Worm (Caenorhabditis elegans) whole organism, L1 larva: ENCODE measurements around the gene str-106.

Source experiments
- aly-2 ChIP-seq: fragments of 150-350 bp; optimal IDR thresholded peaks from 2 replicates; lab custom pipeline; 2014; ENCODE audit warnings: missing biosample characterization, missing genetic modification characterization
- ceh-82 ChIP-seq, 3 experiments: fragments of 150-350 bp in 1 of 3; sonication (generic microtip) in 2 of 3; optimal IDR thresholded peaks; 2 replicates each; lab custom pipeline; 2014 to 2017; ENCODE audit warnings: missing biosample characterization in 3 of 3, missing genetic modification characterization in 3 of 3
- lin-39 ChIP-seq: fragments of 150-350 bp; optimal IDR thresholded peaks from 2 replicates; lab custom pipeline; 2014; ENCODE audit warnings: missing biosample characterization, missing genetic modification reagents, missing genetic modification characterization
- lir-3 ChIP-seq: sonication (generic microtip); optimal IDR thresholded peaks from 2 replicates; lab custom pipeline; 2016; ENCODE audit warnings: mild to moderate bottlenecking, missing genetic modification characterization, moderate library complexity, missing compliant biosample characterization; ENCODE audit not compliant: poor library complexity
- nhr-11 ChIP-seq: fragments of 150-350 bp; optimal IDR thresholded peaks from 2 replicates; lab custom pipeline; 2014; ENCODE audit warnings: missing biosample characterization, missing genetic modification characterization
- nhr-76 ChIP-seq: sonication (generic microtip); optimal IDR thresholded peaks from 2 replicates; lab custom pipeline; 2017; ENCODE audit warnings: missing biosample characterization, missing genetic modification characterization
- nhr-77 ChIP-seq: fragments of 150-350 bp; optimal IDR thresholded peaks from 2 replicates; lab custom pipeline; 2014; ENCODE audit warnings: missing biosample characterization, missing genetic modification characterization
- snpc-4 ChIP-seq: fragments of 150-350 bp; optimal IDR thresholded peaks from 2 replicates; lab custom pipeline; 2014; ENCODE audit warnings: missing biosample characterization, missing genetic modification characterization
- unc-86 ChIP-seq: sonication (generic microtip); optimal IDR thresholded peaks from 2 replicates; lab custom pipeline; 2016; ENCODE audit warnings: missing genetic modification characterization, missing compliant biosample characterization
- zag-1 ChIP-seq: fragments of 150-350 bp; optimal IDR thresholded peaks from 2 replicates; lab custom pipeline; 2014; ENCODE audit warnings: missing biosample characterization, missing genetic modification characterization
- ztf-4 ChIP-seq: fragments of 150-350 bp; optimal IDR thresholded peaks from 2 replicates; lab custom pipeline; 2014; ENCODE audit warnings: missing biosample characterization, missing genetic modification characterization

DNA sequence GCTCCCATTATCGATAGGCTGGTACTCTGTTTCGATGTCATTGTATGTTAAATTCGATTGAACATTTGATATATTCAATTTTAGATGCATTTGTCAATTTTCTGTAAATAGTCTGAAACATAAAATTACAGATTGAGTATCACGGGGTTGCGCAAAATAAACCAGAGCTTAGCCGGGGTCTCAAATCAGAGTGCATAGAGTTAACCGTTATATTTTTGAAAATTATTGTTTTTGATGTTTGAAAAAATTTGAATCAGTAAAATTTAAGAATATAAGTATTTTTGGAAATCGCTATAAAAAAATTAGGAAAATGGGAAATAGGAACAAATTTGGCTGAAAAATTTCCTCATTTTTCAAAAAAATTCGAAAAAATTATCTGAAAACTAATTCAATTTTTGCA lies 20.9 kb upstream of the str-106 start, which contains the start of gene F10A3.17:
- TF ChIP-seq lir-3 (no peak), zag-1 (no peak), nhr-11 (tag; lab: Kevin White, UChicago) (no peak), nhr-77 (tag; lab: Kevin White, UChicago) (no peak), lin-39 (tag; lab: Kevin White, UChicago) (no peak), ceh-82 (tag; optimal IDR thresholded peaks at IDR 0.05; lab: Kevin White, UChicago) (no peak), snpc-4 (no peak), ztf-4 (tag; lab: Kevin White, UChicago) (no peak), unc-86 (tag; lab: Kevin White, UChicago) (no peak), aly-2 (tag; lab: Kevin White, UChicago) (no peak), nhr-76 (no peak)
